Worm (Caenorhabditis elegans) whole organism, early embryonic: ENCODE data around the gene srx-28.

Source experiments
- F13C5.2 ChIP-seq: sonication (generic microtip); optimal IDR thresholded peaks from 2 replicates; lab custom pipeline; 2017; ENCODE audit warnings: mild to moderate bottlenecking, missing genetic modification characterization, inconsistent platforms, missing compliant biosample characterization
- ama-1 ChIP-seq: fragments of 150-350 bp; optimal IDR thresholded peaks from 2 replicates; lab custom pipeline; 2014
- ceh-36 ChIP-seq: sonication (generic microtip); optimal IDR thresholded peaks from 2 replicates; lab custom pipeline; 2016; ENCODE audit warnings: missing genetic modification characterization, inconsistent platforms, missing compliant biosample characterization
- ets-7 ChIP-seq: sonication (generic microtip); optimal IDR thresholded peaks from 2 replicates; lab custom pipeline; 2016; ENCODE audit warnings: missing genotype, missing genetic modification characterization, missing compliant biosample characterization
- flt-1 ChIP-seq: fragments of 200-800 bp; sonication (Bioruptor generic); IDR thresholded peaks from 2 replicates; pipeline ENCODE4 v1.3.6; 2022; ENCODE audit warnings: missing genetic modification characterization, missing compliant biosample characterization
- hmbx-1 ChIP-seq: sonication (generic microtip); optimal IDR thresholded peaks from 2 replicates; lab custom pipeline; 2016; ENCODE audit warnings: mild to moderate bottlenecking, missing genetic modification characterization, missing compliant biosample characterization
- hnd-1 ChIP-seq: sonication (generic microtip); optimal IDR thresholded peaks from 2 replicates; lab custom pipeline; 2016; ENCODE audit warnings: missing genetic modification characterization, missing compliant biosample characterization

ce11 chrV:2725225-2725624 is 31.9 kb downstream of the srx-28 start, which contains the start of gene srg-59:
- no peak for TF ChIP-seq ama-1 (lab: Kevin White, UChicago)
- no peak for TF ChIP-seq flt-1 (GFP tag; lab: Robert Waterston, UW)
- no peak for TF ChIP-seq ceh-36 (tag; lab: Kevin White, UChicago)
- TF ChIP-seq F13C5.2 = no peak
- TF ChIP-seq ets-7 (tag; lab: Kevin White, UChicago) = no peak
- TF ChIP-seq hmbx-1 (tag; lab: Kevin White, UChicago) = no peak
- TF ChIP-seq hnd-1 (tag; lab: Kevin White, UChicago) = no peak
